Worm (Caenorhabditis elegans) whole organism, young adult: ENCODE data around the gene ZK84.1.
"Not testable (repeated sequence)": the region's sequence is repeated elsewhere in the genome, so short reads cannot be mapped to it uniquely, and the experiment has no call there.

Source experiments
- C06A6.2 ChIP-seq: fragments of 200-800 bp; sonication (Bioruptor generic); conservative IDR thresholded peaks from 2 replicates; pipeline ENCODE4 v1.3.6; 2022; ENCODE audit warnings: missing genetic modification characterization, missing compliant biosample characterization
- F37B4.10 ChIP-seq: fragments of 200-800 bp; sonication (Bioruptor generic); IDR thresholded peaks from 2 replicates; pipeline ENCODE4 v1.3.6; 2022; ENCODE audit warnings: missing genetic modification characterization, missing compliant biosample characterization
- ZK185.1 ChIP-seq: sonication (generic microtip); optimal IDR thresholded peaks from 2 replicates; lab custom pipeline; 2016; ENCODE audit warnings: mild to moderate bottlenecking, missing genetic modification characterization, missing compliant biosample characterization; ENCODE audit not compliant: poor library complexity, severe bottlenecking
- ama-1 ChIP-seq, 3 experiments: fragments of 150-350 bp in 1 of 3; sonication (generic microtip) in 2 of 3; optimal IDR thresholded peaks; 2 replicates each; lab custom pipeline; 2014 to 2018; ENCODE audit warnings: missing biosample characterization in 2 of 3, missing genetic modification characterization in 2 of 3, missing genetic modification reagents in 2 of 3
- athp-1 ChIP-seq: sonication (generic microtip); optimal IDR thresholded peaks from 2 replicates; lab custom pipeline; 2017; ENCODE audit warnings: mild to moderate bottlenecking, missing genetic modification characterization, missing compliant biosample characterization
- cebp-1 ChIP-seq, 2 experiments: fragments of 200-800 bp in 1 of 2; sonication (Bioruptor generic) in 1 of 2; sonication (generic microtip) in 1 of 2; IDR thresholded peaks in 1 of 2; optimal IDR thresholded peaks in 1 of 2; 2 replicates each; pipeline versions ENCODE4 v1.3.6 to Lab custom; 2017 to 2022; ENCODE audit warnings: missing compliant biosample characterization in 2 of 2, missing genetic modification characterization in 2 of 2, mild to moderate bottlenecking in 1 of 2, missing genetic modification reagents in 1 of 2, moderate library complexity in 1 of 2
- ceh-58 ChIP-seq: fragments of 200-800 bp; sonication (Bioruptor generic); IDR thresholded peaks from 2 replicates; pipeline ENCODE4 v1.3.6; 2022; ENCODE audit warnings: missing genetic modification characterization, missing compliant biosample characterization
- die-1 ChIP-seq: sonication (generic microtip); optimal IDR thresholded peaks from 2 replicates; lab custom pipeline; 2016; ENCODE audit warnings: missing genotype, mild to moderate bottlenecking, missing genetic modification characterization, missing compliant biosample characterization
- ets-4 ChIP-seq: fragments of 200-800 bp; sonication (Bioruptor generic); optimal IDR thresholded peaks from 2 replicates; lab custom pipeline; 2018; ENCODE audit warnings: mild to moderate bottlenecking, missing genetic modification characterization, missing compliant biosample characterization
- hrde-1 ChIP-seq: sonication (generic microtip); optimal IDR thresholded peaks from 2 replicates; lab custom pipeline; 2016; ENCODE audit warnings: missing genetic modification characterization, mild to moderate bottlenecking, missing compliant biosample characterization, moderate library complexity, missing genotype, missing genetic modification reagents, borderline replicate concordance
- hsf-1 ChIP-seq: fragments of 200-800 bp; sonication (Bioruptor generic); IDR thresholded peaks from 2 replicates; pipeline ENCODE4 v1.3.6; 2022; ENCODE audit warnings: missing genetic modification reagents, missing genetic modification characterization, missing compliant biosample characterization
- nfya-1 ChIP-seq: sonication (generic microtip); optimal IDR thresholded peaks from 2 replicates; lab custom pipeline; 2017; ENCODE audit warnings: antibody characterized with exemption, missing compliant biosample characterization, missing genetic modification characterization, borderline replicate concordance; ENCODE audit not compliant: insufficient read depth
- rec-8 ChIP-seq, 2 experiments: sonication (generic microtip); optimal IDR thresholded peaks; 2 replicates each; lab custom pipeline; 2016; ENCODE audit warnings: mild to moderate bottlenecking in 2 of 2, missing genetic modification characterization in 2 of 2, missing genetic modification reagents in 2 of 2, missing genotype in 2 of 2, missing biosample characterization in 1 of 2, missing compliant biosample characterization in 1 of 2, moderate library complexity in 1 of 2
- unc-130 ChIP-seq: sonication (generic microtip); optimal IDR thresholded peaks from 2 replicates; lab custom pipeline; 2016; ENCODE audit warnings: missing genetic modification reagents, missing genetic modification characterization, missing compliant biosample characterization

ce11 chrII:6054561-6054960 lies 34.1 kb downstream of the ZK84.1 start:
- TF ChIP-seq cebp-1 (GFP tag; IDR thresholded peaks at IDR 0.05; lab: Robert Waterston, UW); cebp-1 (tag; optimal IDR thresholded peaks at IDR 0.05; lab: Kevin White, UChicago); athp-1 (tag; lab: Kevin White, UChicago); rec-8 (tag; optimal IDR thresholded peaks at IDR 0.05; lab: Kevin White, UChicago); nfya-1; C06A6.2; die-1 (tag; lab: Kevin White, UChicago); ets-4 (GFP tag; lab: Kevin White, UChicago); F37B4.10; ZK185.1 (tag; lab: Kevin White, UChicago); ama-1 (optimal IDR thresholded peaks at IDR 0.05; lab: Kevin White, UChicago); ama-1 (GFP tag; optimal IDR thresholded peaks at IDR 0.05; lab: Kevin White, UChicago); unc-130 (GFP tag; lab: Kevin White, UChicago); hrde-1 (tag; lab: Kevin White, UChicago): not testable (repeated sequence)
- TF ChIP-seq ceh-58 (GFP tag; lab: Robert Waterston, UW) (peak; percentile 47; the same call in 1 of the 2 replicates), hsf-1 (GFP tag; lab: Robert Waterston, UW) (peak; percentile 70; the same call in 1 of the 2 replicates)
